Worm (Caenorhabditis elegans) whole organism, late embryonic: Measurements from ENCODE around the gene F14H12.2.

Experiments used
- C08G9.2 ChIP-seq: sonication (generic microtip); optimal IDR thresholded peaks from 2 replicates; lab custom pipeline; 2016; ENCODE audit warnings: mild to moderate bottlenecking, missing genetic modification characterization, moderate library complexity, missing compliant biosample characterization
- Y22D7AL.16 ChIP-seq: sonication (generic microtip); optimal IDR thresholded peaks from 2 replicates; lab custom pipeline; 2016; ENCODE audit warnings: missing genetic modification characterization, missing compliant biosample characterization
- ceh-14 ChIP-seq: sonication (generic microtip); optimal IDR thresholded peaks from 2 replicates; lab custom pipeline; 2016; ENCODE audit warnings: missing genotype, missing genetic modification characterization, missing compliant biosample characterization
- ceh-18 ChIP-seq: sonication (generic microtip); optimal IDR thresholded peaks from 2 replicates; lab custom pipeline; 2016; ENCODE audit warnings: missing genetic modification characterization, missing compliant biosample characterization
- ceh-31 ChIP-seq: sonication (generic microtip); optimal IDR thresholded peaks from 2 replicates; lab custom pipeline; 2016; ENCODE audit warnings: missing genetic modification characterization, missing compliant biosample characterization
- ceh-34 ChIP-seq: sonication (generic microtip); optimal IDR thresholded peaks from 2 replicates; lab custom pipeline; 2016; ENCODE audit warnings: mild to moderate bottlenecking, missing genetic modification characterization, missing compliant biosample characterization
- ceh-45 ChIP-seq: fragments of 200-800 bp; sonication (Bioruptor generic); IDR thresholded peaks from 2 replicates; pipeline ENCODE4 v1.3.6; 2022; ENCODE audit warnings: missing genetic modification reagents, missing genetic modification characterization, missing compliant biosample characterization
- ceh-48 ChIP-seq: sonication (generic microtip); optimal IDR thresholded peaks from 2 replicates; lab custom pipeline; 2016; ENCODE audit warnings: missing genetic modification characterization, inconsistent platforms, missing compliant biosample characterization
- ceh-9 ChIP-seq: sonication (generic microtip); optimal IDR thresholded peaks from 2 replicates; lab custom pipeline; 2016; ENCODE audit warnings: mild to moderate bottlenecking, missing genetic modification characterization, inconsistent platforms, missing compliant biosample characterization
- dve-1 ChIP-seq: sonication (generic microtip); optimal IDR thresholded peaks from 2 replicates; lab custom pipeline; 2017; ENCODE audit warnings: antibody characterized with exemption, mild to moderate bottlenecking, missing genetic modification characterization, missing compliant biosample characterization
- elt-2 ChIP-seq: sonication (generic microtip); optimal IDR thresholded peaks from 2 replicates; lab custom pipeline; 2016; ENCODE audit warnings: missing genetic modification reagents, missing genetic modification characterization, missing compliant biosample characterization
- elt-4 ChIP-seq: sonication (generic microtip); optimal IDR thresholded peaks from 2 replicates; lab custom pipeline; 2016; ENCODE audit warnings: missing genetic modification characterization, missing compliant biosample characterization
- ets-4 ChIP-seq: sonication (generic microtip); optimal IDR thresholded peaks from 2 replicates; lab custom pipeline; 2016; ENCODE audit warnings: missing genetic modification characterization, missing compliant biosample characterization
- eyg-1 ChIP-seq: sonication (generic microtip); optimal IDR thresholded peaks from 2 replicates; lab custom pipeline; 2016; ENCODE audit warnings: missing genotype, missing genetic modification characterization, missing compliant biosample characterization
- fkh-10 ChIP-seq: fragments of 150-350 bp; optimal IDR thresholded peaks from 2 replicates; lab custom pipeline; 2014; ENCODE audit warnings: missing biosample characterization, missing genetic modification reagents, missing genetic modification characterization
- hlh-13 ChIP-seq: fragments of 200-800 bp; sonication (Bioruptor generic); optimal IDR thresholded peaks from 2 replicates; lab custom pipeline; 2018; ENCODE audit warnings: mild to moderate bottlenecking, missing genetic modification characterization, missing compliant biosample characterization
- hlh-15 ChIP-seq: sonication (generic microtip); optimal IDR thresholded peaks from 2 replicates; lab custom pipeline; 2016; ENCODE audit warnings: missing genetic modification characterization, missing compliant biosample characterization
- hlh-30 ChIP-seq: sonication (generic microtip); optimal IDR thresholded peaks from 2 replicates; lab custom pipeline; 2017; ENCODE audit warnings: antibody characterized with exemption, missing genetic modification characterization, missing compliant biosample characterization; ENCODE audit not compliant: insufficient read depth
- hlh-6 ChIP-seq: sonication (generic microtip); optimal IDR thresholded peaks from 2 replicates; lab custom pipeline; 2016; ENCODE audit warnings: missing genotype, missing genetic modification characterization, missing compliant biosample characterization
- lim-6 ChIP-seq: sonication (generic microtip); optimal IDR thresholded peaks from 2 replicates; lab custom pipeline; 2016; ENCODE audit warnings: missing genetic modification characterization, missing compliant biosample characterization
- mec-3 ChIP-seq: sonication (generic microtip); optimal IDR thresholded peaks from 2 replicates; lab custom pipeline; 2016; ENCODE audit warnings: borderline replicate concordance, missing genetic modification characterization, missing compliant biosample characterization
- nfya-1 ChIP-seq: sonication (generic microtip); optimal IDR thresholded peaks from 2 replicates; lab custom pipeline; 2017; ENCODE audit warnings: missing genetic modification characterization, mild to moderate bottlenecking, missing compliant biosample characterization, antibody characterized with exemption, moderate library complexity
- nhr-232 ChIP-seq: sonication (generic microtip); optimal IDR thresholded peaks from 2 replicates; lab custom pipeline; 2016; ENCODE audit warnings: missing genetic modification characterization, missing compliant biosample characterization
- pha-2 ChIP-seq: sonication (generic microtip); optimal IDR thresholded peaks from 2 replicates; lab custom pipeline; 2017; ENCODE audit warnings: mild to moderate bottlenecking, missing genetic modification characterization, missing compliant biosample characterization
- pros-1 ChIP-seq: fragments of 150-350 bp; optimal IDR thresholded peaks from 2 replicates; lab custom pipeline; 2014; ENCODE audit warnings: missing biosample characterization, missing genetic modification reagents, missing genetic modification characterization
- ref-2 ChIP-seq: sonication (generic microtip); optimal IDR thresholded peaks from 2 replicates; lab custom pipeline; 2016; ENCODE audit warnings: missing genetic modification characterization, missing compliant biosample characterization
- sdc-2 ChIP-seq: sonication (generic microtip); optimal IDR thresholded peaks from 2 replicates; lab custom pipeline; 2016; ENCODE audit warnings: missing genotype, missing genetic modification characterization, missing compliant biosample characterization
- sox-2 ChIP-seq: fragments of 200-800 bp; sonication (Bioruptor generic); IDR thresholded peaks from 2 replicates; pipeline ENCODE4 v1.3.6; 2022; ENCODE audit warnings: missing genetic modification reagents, missing genetic modification characterization, missing compliant biosample characterization
- syd-9 ChIP-seq: sonication (generic microtip); optimal IDR thresholded peaks from 2 replicates; lab custom pipeline; 2016; ENCODE audit warnings: mild to moderate bottlenecking, missing genetic modification characterization, moderate library complexity, missing compliant biosample characterization
- tbx-2 ChIP-seq: sonication (generic microtip); optimal IDR thresholded peaks from 2 replicates; lab custom pipeline; 2016; ENCODE audit warnings: missing genetic modification characterization, missing compliant biosample characterization
- ttx-3 ChIP-seq: sonication (generic microtip); optimal IDR thresholded peaks from 2 replicates; lab custom pipeline; 2016; ENCODE audit warnings: missing genetic modification reagents, missing genetic modification characterization, missing compliant biosample characterization
- unc-3 ChIP-seq, 2 experiments: fragments of 200-800 bp in 1 of 2; sonication (Bioruptor generic) in 1 of 2; sonication (generic microtip) in 1 of 2; conservative IDR thresholded peaks in 1 of 2; optimal IDR thresholded peaks in 1 of 2; 2 replicates each; pipeline versions ENCODE4 v1.3.6 to Lab custom; 2016 to 2022; ENCODE audit warnings: missing compliant biosample characterization in 2 of 2, missing genetic modification characterization in 2 of 2, missing genetic modification reagents in 1 of 2
- unc-42 ChIP-seq: sonication (generic microtip); optimal IDR thresholded peaks from 2 replicates; lab custom pipeline; 2016; ENCODE audit warnings: missing genotype, missing genetic modification characterization, missing compliant biosample characterization
- unc-55 ChIP-seq: sonication (generic microtip); optimal IDR thresholded peaks from 2 replicates; lab custom pipeline; 2017; ENCODE audit warnings: missing biosample characterization, missing genetic modification reagents, missing genetic modification characterization
- unc-86 ChIP-seq: sonication (generic microtip); optimal IDR thresholded peaks from 2 replicates; lab custom pipeline; 2016; ENCODE audit warnings: missing genetic modification characterization, missing compliant biosample characterization
- zip-5 ChIP-seq: sonication (generic microtip); optimal IDR thresholded peaks from 2 replicates; lab custom pipeline; 2016; ENCODE audit warnings: missing genetic modification characterization, missing compliant biosample characterization
- ztf-16 ChIP-seq: sonication (generic microtip); optimal IDR thresholded peaks from 2 replicates; lab custom pipeline; 2017; ENCODE audit warnings: missing genetic modification characterization, missing compliant biosample characterization

The F14H12.2 gene

DNA sequence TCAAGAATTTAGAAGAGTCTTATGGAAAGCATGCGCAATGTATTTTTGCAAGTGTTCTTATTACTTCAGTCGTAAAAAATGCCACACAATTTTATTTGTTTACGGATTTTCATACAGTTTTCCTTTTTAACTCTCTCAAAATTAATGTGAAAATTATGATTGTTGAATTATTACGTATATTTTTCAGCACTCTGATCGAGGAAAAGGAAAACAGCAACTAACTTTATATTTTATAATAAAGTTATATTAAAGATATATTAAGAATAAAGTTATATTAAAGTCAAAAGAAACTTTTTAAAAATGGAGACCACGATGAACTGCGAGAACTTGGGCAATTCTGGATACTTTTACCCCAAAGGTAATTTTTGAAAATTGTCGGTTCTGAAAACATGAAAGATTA is at the start of gene F14H12.2:
Gene F14H12.2 (plus strand): TSS at position 301 of the 400 bp plus-strand sequence.
- TF ChIP-seq elt-4 = no peak
- TF ChIP-seq lim-6 (tag; lab: Kevin White, UChicago) = no peak
- TF ChIP-seq hlh-13 (GFP tag; lab: Kevin White, UChicago) = no peak
- no peak for TF ChIP-seq dve-1 (tag; lab: Kevin White, UChicago)
- TF ChIP-seq hlh-15 (tag; lab: Kevin White, UChicago) = no peak
- TF ChIP-seq pha-2 (tag; lab: Kevin White, UChicago) = no peak
- no peak for TF ChIP-seq nhr-232
- no peak for TF ChIP-seq ets-4 (tag; lab: Kevin White, UChicago)
- no peak for TF ChIP-seq ceh-45 (GFP tag; lab: Robert Waterston, UW)
- no peak for TF ChIP-seq elt-2 (tag; lab: Kevin White, UChicago)
- no peak for TF ChIP-seq fkh-10 (GFP tag; lab: Kevin White, UChicago)
- TF ChIP-seq zip-5 (tag; lab: Kevin White, UChicago) = no peak
- TF ChIP-seq unc-42 (tag; lab: Kevin White, UChicago) = no peak
- TF ChIP-seq ceh-9 = no peak
- no peak for TF ChIP-seq ref-2
- no peak for TF ChIP-seq eyg-1
- TF ChIP-seq C08G9.2 = no peak
- no peak for TF ChIP-seq tbx-2 (tag; lab: Kevin White, UChicago)
- no peak for TF ChIP-seq Y22D7AL.16 (tag; lab: Kevin White, UChicago)
- TF ChIP-seq ztf-16 (tag; lab: Kevin White, UChicago) = no peak

DNA sequence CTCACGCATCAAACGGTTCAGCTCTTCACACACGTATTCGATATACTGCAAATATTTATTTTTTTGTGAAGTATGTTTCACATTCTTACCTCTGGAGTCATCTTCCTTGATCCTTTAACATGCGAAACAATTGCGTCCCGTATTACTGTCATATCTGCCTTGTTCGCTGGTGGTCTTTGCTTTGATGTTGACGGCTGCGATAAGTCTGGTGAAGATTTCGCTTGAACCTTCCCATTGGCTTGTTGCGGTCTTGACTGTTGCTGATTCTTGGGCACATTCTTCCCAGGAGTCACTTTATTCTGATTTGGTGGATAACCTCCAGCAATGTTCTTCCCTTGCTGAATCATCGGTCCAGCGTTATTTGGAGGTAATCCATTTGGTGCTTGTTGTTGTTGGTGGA is 47.1 kb upstream of the F14H12.2 start:
- TF ChIP-seq ceh-18 (no peak), unc-42 (tag; lab: Kevin White, UChicago) (no peak)

- no peak for TF ChIP-seq syd-9
- no peak for TF ChIP-seq nfya-1 (tag; lab: Kevin White, UChicago)
- TF ChIP-seq hlh-6 (tag; lab: Kevin White, UChicago) = no peak
These were observed 43.4 kb upstream of the F14H12.2 start, which contains the start of gene pqn-15 for ce11 chrX:4306861-4307260. TSS of gene pqn-15 (minus strand) at chrX:4306961.

ce11 chrX:4307559-4308005 is 42.7 kb upstream of the F14H12.2 start:
- TF ChIP-seq sdc-2 (tag; lab: Kevin White, UChicago) (peak; percentile 47), ets-4 (tag; lab: Kevin White, UChicago) (no peak), unc-3 (GFP tag; conservative IDR thresholded peaks at IDR 0.05; lab: Robert Waterston, UW) (0 out of 2 replicates have a peak, but pooled peaks have one; percentile 27), unc-3 (tag; optimal IDR thresholded peaks at IDR 0.05; lab: Kevin White, UChicago) (no peak), unc-86 (tag; lab: Kevin White, UChicago) (peak; percentile 5), ttx-3 (tag; lab: Kevin White, UChicago) (peak; percentile 24), hlh-30 (no peak), unc-55 (GFP tag; lab: Kevin White, UChicago) (peak; percentile 84), nfya-1 (tag; lab: Kevin White, UChicago) (peak; percentile 13), ceh-48 (tag; lab: Kevin White, UChicago) (peak; percentile 64), ceh-18 (no peak), unc-42 (tag; lab: Kevin White, UChicago) (peak; percentile 18), mec-3 (no peak), pros-1 (tag; lab: Kevin White, UChicago) (no peak), ceh-31 (tag; lab: Kevin White, UChicago) (peak; percentile 65), ref-2 (peak; percentile 32), ceh-14 (peak; percentile 55), sox-2 (no peak), ceh-34 (tag; lab: Kevin White, UChicago) (peak; percentile 26)
